Worm (Caenorhabditis elegans) whole organism, L4/young adult: ENCODE measurements around the gene gst-2.

ENCODE experiments used
- W03F9.2 ChIP-seq: fragments of 150-350 bp; optimal IDR thresholded peaks from 2 replicates; lab custom pipeline; 2014; ENCODE audit warnings: missing biosample characterization, missing genetic modification characterization
- him-1 ChIP-seq: sonication (generic microtip); optimal IDR thresholded peaks from 2 replicates; lab custom pipeline; 2016; ENCODE audit warnings: missing genotype, missing genetic modification reagents, missing genetic modification characterization, missing compliant biosample characterization

ce11 chrIV:10148938-10149337 lies 7.1 kb upstream of the gst-2 start, which contains the start of gene pigs-1:
- TF ChIP-seq him-1 (no peak), W03F9.2 (tag; lab: Kevin White, UChicago) (no peak)
